Fruit fly (Drosophila melanogaster) whole organism, pupa: ENCODE measurements around the gene Ac76E.

Experiments
- CG14655 ChIP-seq: fragments of 200-800 bp; sonication (Bioruptor generic); optimal IDR thresholded peaks from 3 replicates; lab custom pipeline; 2017; ENCODE audit warnings: mild to moderate bottlenecking, missing biosample characterization, missing genetic modification reagents, missing genetic modification characterization
- CG32121 ChIP-seq: fragments of 200-800 bp; sonication (Bioruptor generic); IDR thresholded peaks from 2 replicates; pipeline ENCODE4 v1.3.6; 2022; ENCODE audit warnings: missing biosample characterization, missing genetic modification characterization
- CG9948 ChIP-seq: fragments of 200-800 bp; sonication (Bioruptor generic); optimal IDR thresholded peaks from 2 replicates; lab custom pipeline; 2018; ENCODE audit warnings: missing biosample characterization, mild to moderate bottlenecking, missing genetic modification characterization, moderate library complexity
- Pif1B ChIP-seq: fragments of 200-800 bp; sonication (Bioruptor generic); optimal IDR thresholded peaks from 3 replicates; lab custom pipeline; 2016; ENCODE audit warnings: missing biosample characterization, missing genetic modification characterization
- gl ChIP-seq: fragments of 200-800 bp; sonication (Bioruptor generic); optimal IDR thresholded peaks from 2 replicates; lab custom pipeline; 2018; ENCODE audit warnings: missing biosample characterization, mild to moderate bottlenecking, missing genetic modification characterization

DNA sequence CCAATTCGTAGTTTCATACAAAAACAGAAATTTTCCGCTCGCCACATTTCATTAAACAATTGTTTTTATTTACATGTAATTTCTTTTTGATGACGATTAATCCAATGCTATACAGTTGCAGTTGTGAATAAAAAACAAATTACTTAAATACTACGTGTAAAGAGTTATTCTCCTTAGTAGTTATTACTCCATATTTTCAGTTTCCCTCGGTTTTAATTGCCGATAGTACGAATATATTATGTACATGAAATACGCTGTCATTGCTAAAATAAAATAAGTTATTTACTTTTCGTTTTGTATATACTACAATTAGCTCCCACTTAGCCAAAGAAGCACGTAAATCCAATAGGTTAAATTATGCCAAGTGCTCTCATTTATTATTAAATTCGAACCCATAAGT is 14.5 kb downstream of the Ac76E start, which contains the start of gene CG42655:
- TF ChIP-seq CG9948 = no peak
- no peak for TF ChIP-seq Pif1B (GFP tag; lab: Kevin White, UChicago)
- TF ChIP-seq CG14655 = no peak
- no peak for TF ChIP-seq gl (tag; lab: Kevin White, UChicago)
- TF ChIP-seq CG32121 (GFP tag; lab: Robert Waterston, UW) = no peak
